Worm (Caenorhabditis elegans) whole organism, young adult: ENCODE results near the gene cth-1.

Experiments used
- D2030.7 ChIP-seq: fragments of 200-800 bp; sonication (Bioruptor generic); IDR thresholded peaks from 2 replicates; pipeline ENCODE4 v1.3.6; 2022; ENCODE audit warnings: missing genetic modification reagents, missing genetic modification characterization, missing compliant biosample characterization
- F10E7.11 ChIP-seq: sonication (generic microtip); optimal IDR thresholded peaks from 2 replicates; lab custom pipeline; 2017; ENCODE audit warnings: mild to moderate bottlenecking, missing genetic modification characterization, moderate library complexity, missing compliant biosample characterization
- T26A5.8 ChIP-seq: sonication (generic microtip); optimal IDR thresholded peaks from 2 replicates; lab custom pipeline; 2016; ENCODE audit warnings: missing genetic modification characterization, missing compliant biosample characterization
- Y53F4B.3 ChIP-seq: fragments of 200-800 bp; sonication (Bioruptor generic); IDR thresholded peaks from 2 replicates; pipeline ENCODE4 v1.3.6; 2022; ENCODE audit warnings: missing genetic modification reagents, missing genetic modification characterization, missing compliant biosample characterization
- Y53G8AR.9 ChIP-seq: fragments of 200-800 bp; sonication (Bioruptor generic); conservative IDR thresholded peaks from 2 replicates; pipeline ENCODE4 v1.3.6; 2022; ENCODE audit warnings: missing genetic modification reagents, missing genetic modification characterization, missing compliant biosample characterization
- Y56A3A.18 ChIP-seq: fragments of 200-800 bp; sonication (Bioruptor generic); IDR thresholded peaks from 2 replicates; pipeline ENCODE4 v1.3.6; 2022; ENCODE audit warnings: missing genetic modification reagents, missing genetic modification characterization, missing compliant biosample characterization
- ama-1 ChIP-seq, 3 experiments: fragments of 150-350 bp in 1 of 3; sonication (generic microtip) in 2 of 3; optimal IDR thresholded peaks; 2 replicates each; lab custom pipeline; 2014 to 2018; ENCODE audit warnings: missing biosample characterization in 2 of 3, missing genetic modification characterization in 2 of 3, missing genetic modification reagents in 2 of 3
- aptf-2 ChIP-seq: fragments of 200-800 bp; sonication (Bioruptor generic); conservative IDR thresholded peaks from 2 replicates; pipeline ENCODE4 v1.3.6; 2022; ENCODE audit warnings: missing genetic modification reagents, missing genetic modification characterization, missing compliant biosample characterization
- attf-5 ChIP-seq: fragments of 200-800 bp; sonication (Bioruptor generic); optimal IDR thresholded peaks from 2 replicates; lab custom pipeline; 2018; ENCODE audit warnings: mild to moderate bottlenecking, missing genetic modification characterization, missing compliant biosample characterization
- bed-1 ChIP-seq: fragments of 200-800 bp; sonication (Bioruptor generic); IDR thresholded peaks from 2 replicates; pipeline ENCODE4 v1.3.6; 2022; ENCODE audit warnings: missing genetic modification reagents, missing genetic modification characterization, missing compliant biosample characterization
- bed-2 ChIP-seq: fragments of 200-800 bp; sonication (Bioruptor generic); IDR thresholded peaks from 2 replicates; pipeline ENCODE4 v1.3.6; 2022; ENCODE audit warnings: missing genetic modification reagents, missing genetic modification characterization, missing compliant biosample characterization
- ccch-3 ChIP-seq: fragments of 200-800 bp; sonication (Bioruptor generic); optimal IDR thresholded peaks from 2 replicates; lab custom pipeline; 2018; ENCODE audit warnings: mild to moderate bottlenecking, missing genetic modification characterization, missing compliant biosample characterization
- ceh-40 ChIP-seq: fragments of 200-800 bp; sonication (Bioruptor generic); IDR thresholded peaks from 2 replicates; pipeline ENCODE4 v1.3.6; 2022; ENCODE audit warnings: missing genetic modification characterization, missing compliant biosample characterization
- ceh-91 ChIP-seq: fragments of 200-800 bp; sonication (Bioruptor generic); IDR thresholded peaks from 2 replicates; pipeline ENCODE4 v1.3.6; 2022; ENCODE audit warnings: missing genetic modification reagents, missing genetic modification characterization, missing compliant biosample characterization
- dpl-1 ChIP-seq: fragments of 150-350 bp; optimal IDR thresholded peaks from 2 replicates; lab custom pipeline; 2014; ENCODE audit warnings: missing biosample characterization, missing genetic modification reagents, missing genetic modification characterization
- efl-1 ChIP-seq: fragments of 150-350 bp; optimal IDR thresholded peaks from 2 replicates; lab custom pipeline; 2014; ENCODE audit warnings: missing biosample characterization, missing genetic modification reagents, missing genetic modification characterization
- egl-18 ChIP-seq: fragments of 200-800 bp; sonication (Bioruptor generic); IDR thresholded peaks from 2 replicates; pipeline ENCODE4 v1.3.6; 2022; ENCODE audit warnings: missing genetic modification reagents, missing genetic modification characterization, missing compliant biosample characterization
- egrh-3 ChIP-seq: fragments of 200-800 bp; sonication (Bioruptor generic); IDR thresholded peaks from 2 replicates; pipeline ENCODE4 v1.3.6; 2022; ENCODE audit warnings: missing genetic modification reagents, missing genetic modification characterization, missing compliant biosample characterization
- ets-4 ChIP-seq: fragments of 200-800 bp; sonication (Bioruptor generic); optimal IDR thresholded peaks from 2 replicates; lab custom pipeline; 2018; ENCODE audit warnings: mild to moderate bottlenecking, missing genetic modification characterization, missing compliant biosample characterization
- hlh-12 ChIP-seq: sonication (generic microtip); optimal IDR thresholded peaks from 2 replicates; lab custom pipeline; 2016; ENCODE audit warnings: missing genetic modification characterization, missing compliant biosample characterization
- hmg-1.2 ChIP-seq: fragments of 200-800 bp; sonication (Bioruptor generic); IDR thresholded peaks from 2 replicates; pipeline ENCODE4 v1.3.6; 2022; ENCODE audit warnings: missing genetic modification reagents, missing genetic modification characterization, missing compliant biosample characterization
- hmg-20 ChIP-seq: fragments of 200-800 bp; sonication (Bioruptor generic); IDR thresholded peaks from 2 replicates; pipeline ENCODE4 v1.3.6; 2022; ENCODE audit warnings: missing genetic modification reagents, missing genetic modification characterization, missing compliant biosample characterization
- lin-40 ChIP-seq: sonication (generic microtip); optimal IDR thresholded peaks from 2 replicates; lab custom pipeline; 2016; ENCODE audit warnings: missing genetic modification characterization, mild to moderate bottlenecking, missing compliant biosample characterization, missing genotype, missing genetic modification reagents
- lin-54 ChIP-seq: fragments of 200-800 bp; sonication (Bioruptor generic); optimal IDR thresholded peaks from 2 replicates; lab custom pipeline; 2018; ENCODE audit warnings: mild to moderate bottlenecking, missing genetic modification characterization, missing compliant biosample characterization
- lsl-1 ChIP-seq: fragments of 200-800 bp; sonication (Bioruptor generic); optimal IDR thresholded peaks from 2 replicates; lab custom pipeline; 2018; ENCODE audit warnings: mild to moderate bottlenecking, missing genetic modification characterization, moderate library complexity, missing compliant biosample characterization
- madf-10 ChIP-seq: sonication (generic microtip); optimal IDR thresholded peaks from 2 replicates; lab custom pipeline; 2016; ENCODE audit warnings: mild to moderate bottlenecking, missing genetic modification characterization, missing compliant biosample characterization
- madf-6 ChIP-seq: fragments of 200-800 bp; sonication (Bioruptor generic); IDR thresholded peaks from 2 replicates; pipeline ENCODE4 v1.3.6; 2022; ENCODE audit warnings: missing genetic modification reagents, missing genetic modification characterization, missing compliant biosample characterization
- madf-8 ChIP-seq: fragments of 200-800 bp; sonication (Bioruptor generic); conservative IDR thresholded peaks from 2 replicates; pipeline ENCODE4 v1.3.6; 2022; ENCODE audit warnings: missing genetic modification reagents, missing genetic modification characterization, missing compliant biosample characterization
- nfya-2 ChIP-seq: fragments of 200-800 bp; sonication (Bioruptor generic); IDR thresholded peaks from 2 replicates; pipeline ENCODE4 v1.3.6; 2022; ENCODE audit warnings: missing genetic modification reagents, missing genetic modification characterization, missing compliant biosample characterization
- nfyb-1 ChIP-seq: fragments of 200-800 bp; sonication (Bioruptor generic); IDR thresholded peaks from 2 replicates; pipeline ENCODE4 v1.3.6; 2022; ENCODE audit warnings: missing genetic modification reagents, missing genetic modification characterization, missing compliant biosample characterization
- nhr-120 ChIP-seq: fragments of 200-800 bp; sonication (Bioruptor generic); IDR thresholded peaks from 2 replicates; pipeline ENCODE4 v1.3.6; 2022; ENCODE audit warnings: missing genetic modification characterization, missing compliant biosample characterization
- nhr-179 ChIP-seq: sonication (generic microtip); optimal IDR thresholded peaks from 2 replicates; lab custom pipeline; 2016; ENCODE audit warnings: mild to moderate bottlenecking, missing genetic modification characterization, missing compliant biosample characterization
- pha-4 ChIP-seq: fragments of 150-350 bp; sonication (generic microtip); optimal IDR thresholded peaks from 2 replicates; lab custom pipeline; 2014; ENCODE audit warnings: missing biosample characterization, missing genetic modification reagents, missing genetic modification characterization
- rcor-1 ChIP-seq: fragments of 200-800 bp; sonication (Bioruptor generic); IDR thresholded peaks from 2 replicates; pipeline ENCODE4 v1.3.6; 2022; ENCODE audit warnings: missing genetic modification reagents, missing genetic modification characterization, missing compliant biosample characterization
- rpc-1 ChIP-seq, 2 experiments: fragments of 150-350 bp in 1 of 2; sonication (generic microtip) in 1 of 2; optimal IDR thresholded peaks; 2 replicates each; lab custom pipeline; 2014 to 2018; ENCODE audit warnings: missing biosample characterization in 1 of 2, missing genetic modification characterization in 1 of 2, missing genetic modification reagents in 1 of 2, missing genotype in 1 of 2
- tbx-9 ChIP-seq: sonication (generic microtip); optimal IDR thresholded peaks from 2 replicates; lab custom pipeline; 2016; ENCODE audit warnings: borderline replicate concordance, missing genetic modification characterization, inconsistent platforms, missing compliant biosample characterization
- unc-130 ChIP-seq: sonication (generic microtip); optimal IDR thresholded peaks from 2 replicates; lab custom pipeline; 2016; ENCODE audit warnings: missing genetic modification reagents, missing genetic modification characterization, missing compliant biosample characterization
- xnd-1 ChIP-seq: sonication (generic microtip); optimal IDR thresholded peaks from 2 replicates; lab custom pipeline; 2016; ENCODE audit warnings: missing genotype, missing genetic modification reagents, missing genetic modification characterization, missing compliant biosample characterization
- zfh-2 ChIP-seq: fragments of 200-800 bp; sonication (Bioruptor generic); conservative IDR thresholded peaks from 2 replicates; pipeline ENCODE4 v1.3.6; 2022; ENCODE audit warnings: missing genetic modification reagents, missing genetic modification characterization, missing compliant biosample characterization
- ztf-18 ChIP-seq: sonication (generic microtip); optimal IDR thresholded peaks from 2 replicates; lab custom pipeline; 2016; ENCODE audit warnings: missing genotype, mild to moderate bottlenecking, missing genetic modification characterization, missing compliant biosample characterization

cth-1 gene

ce11 chrV:16058872-16059271, 41.6 kb upstream of the cth-1 start, which contains the start of gene F14H3.6:
F14H3.6 (minus strand) TSS chrV:16058893.
- TF ChIP-seq efl-1 (GFP tag; lab: Kevin White, UChicago) = peak; percentile 86
- TF ChIP-seq F10E7.11 = no peak
- no peak for TF ChIP-seq nhr-120
- no peak for TF ChIP-seq madf-10
- TF ChIP-seq hlh-12 = no peak
- TF ChIP-seq aptf-2 (GFP tag; lab: Robert Waterston, UW) = no peak
- TF ChIP-seq Y53F4B.3 (GFP tag; lab: Robert Waterston, UW) = no peak
- TF ChIP-seq unc-130 (GFP tag; lab: Kevin White, UChicago) = no peak
- no peak for TF ChIP-seq bed-1 (GFP tag; lab: Robert Waterston, UW)
- TF ChIP-seq bed-2 (GFP tag; lab: Robert Waterston, UW) = no peak
- TF ChIP-seq hmg-1.2 (GFP tag; lab: Robert Waterston, UW) = no peak; the same call in 1 of the 2 replicates
- TF ChIP-seq nfya-2 (GFP tag; lab: Robert Waterston, UW) = no peak
- TF ChIP-seq madf-8 = peak; percentile 75
- TF ChIP-seq attf-5 (GFP tag; lab: Kevin White, UChicago) = no peak
- no peak for TF ChIP-seq rpc-1 (optimal IDR thresholded peaks at IDR 0.05; lab: Kevin White, UChicago)
- no peak for TF ChIP-seq rpc-1 (tag; optimal IDR thresholded peaks at IDR 0.05; lab: Kevin White, UChicago)
- TF ChIP-seq Y56A3A.18 (GFP tag; lab: Robert Waterston, UW) = no peak
- no peak for TF ChIP-seq nfyb-1 (GFP tag; lab: Robert Waterston, UW)
- TF ChIP-seq T26A5.8 (tag; lab: Kevin White, UChicago) = no peak
- no peak for TF ChIP-seq lin-54
- TF ChIP-seq dpl-1 = peak; percentile 69
- TF ChIP-seq ceh-40 (GFP tag; lab: Robert Waterston, UW) = no peak
- TF ChIP-seq lsl-1 (GFP tag; lab: Kevin White, UChicago) = no peak
- TF ChIP-seq ccch-3 (GFP tag; lab: Kevin White, UChicago) = no peak
- no peak for TF ChIP-seq ama-1 (optimal IDR thresholded peaks at IDR 0.05; lab: Kevin White, UChicago)
- TF ChIP-seq ama-1 (GFP tag; optimal IDR thresholded peaks at IDR 0.05; lab: Kevin White, UChicago) = no peak
- no peak; the same call in none of the 2 replicates for TF ChIP-seq ceh-91 (GFP tag; lab: Robert Waterston, UW)
- no peak for TF ChIP-seq ets-4 (GFP tag; lab: Kevin White, UChicago)
- no peak for TF ChIP-seq rcor-1 (GFP tag; lab: Robert Waterston, UW)
- TF ChIP-seq egl-18 = no peak
- TF ChIP-seq egrh-3 (GFP tag; lab: Robert Waterston, UW) = no peak
- TF ChIP-seq nhr-179 (tag; lab: Kevin White, UChicago) = no peak
- TF ChIP-seq lin-40 (tag; lab: Kevin White, UChicago) = no peak
- TF ChIP-seq zfh-2 (GFP tag; lab: Robert Waterston, UW) = no peak
- no peak for TF ChIP-seq hmg-20 (GFP tag; lab: Robert Waterston, UW)
- TF ChIP-seq D2030.7 (GFP tag; lab: Robert Waterston, UW) = peak; percentile 20; the same call in 1 of the 2 replicates
- TF ChIP-seq tbx-9 (tag; lab: Kevin White, UChicago) = no peak
- TF ChIP-seq xnd-1 (tag; lab: Kevin White, UChicago) = peak; percentile 44
- TF ChIP-seq Y53G8AR.9 (GFP tag; lab: Robert Waterston, UW) = no peak
- no peak for TF ChIP-seq pha-4 (tag; lab: Kevin White, UChicago)
- no peak for TF ChIP-seq ztf-18 (tag; lab: Kevin White, UChicago)
- peak; percentile 86 for TF ChIP-seq madf-6 (GFP tag; lab: Robert Waterston, UW)
